Worm (Caenorhabditis elegans) whole organism, dauer: Measurements from ENCODE around the gene hpo-34.

ENCODE experiments used
- unc-62 ChIP-seq: sonication (generic microtip); optimal IDR thresholded peaks from 2 replicates; lab custom pipeline; 2017; ENCODE audit warnings: missing biosample characterization, missing genetic modification reagents, missing genetic modification characterization

hpo-34 gene

ce11 chrX:11537240-11537764, 18.4 kb upstream of the hpo-34 start, which contains the start of gene gcp-2.2:
Gene gcp-2.2, plus strand, starts transcription at chrX:11537714.
- no peak for TF ChIP-seq unc-62

ce11 chrX:11536408-11536807, 17.5 kb upstream of the hpo-34 start, which contains the start of gene C35C5.9:
Gene C35C5.9, plus strand, starts transcription at chrX:11536568.
- TF ChIP-seq unc-62 = no peak

DNA sequence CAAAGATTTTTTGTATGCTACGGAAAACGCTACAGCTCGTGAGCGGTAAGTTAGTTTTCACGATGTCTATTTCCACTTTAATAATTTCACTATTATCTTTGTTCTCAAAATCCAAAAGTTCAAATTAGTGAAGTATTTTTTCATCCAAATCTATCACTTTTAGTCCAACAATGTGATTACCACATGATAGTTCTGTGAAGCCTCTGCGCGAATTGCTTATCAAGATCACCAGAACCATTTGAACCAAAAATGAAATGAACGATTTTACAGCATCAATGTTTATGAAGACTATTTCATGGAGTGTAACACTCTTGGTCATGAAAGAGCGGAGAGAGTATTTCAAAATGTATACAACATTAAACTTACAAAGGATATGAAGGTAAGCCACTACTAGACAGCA, 15.6 kb upstream of the hpo-34 start:
- TF ChIP-seq unc-62 = no peak

- TF ChIP-seq unc-62 = no peak
These were observed 14.7 kb upstream of the hpo-34 start, which contains the start of gene C35C5.8 for ce11 chrX:11533543-11534003. Gene C35C5.8, plus strand, starts transcription at chrX:11533593.

DNA sequence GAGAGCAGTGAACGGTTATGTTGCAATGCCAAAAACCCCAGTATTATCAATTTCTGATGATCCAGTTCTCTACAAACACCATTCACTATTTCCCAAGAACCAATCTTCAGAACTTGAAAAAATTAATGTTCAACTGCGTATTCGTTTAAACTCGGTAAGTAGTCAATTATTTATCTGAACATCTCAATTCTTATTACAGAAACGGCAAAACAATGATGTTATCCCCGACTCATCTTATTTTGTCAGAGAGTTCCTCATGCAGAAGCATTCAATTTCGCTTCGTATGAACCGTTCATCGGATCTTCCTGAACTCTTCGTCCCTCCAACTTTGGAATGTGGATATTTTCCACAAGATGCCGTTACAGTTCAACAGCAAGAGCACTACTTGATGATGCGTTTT, 4.8 kb upstream of the hpo-34 start:
- no peak for TF ChIP-seq unc-62

DNA sequence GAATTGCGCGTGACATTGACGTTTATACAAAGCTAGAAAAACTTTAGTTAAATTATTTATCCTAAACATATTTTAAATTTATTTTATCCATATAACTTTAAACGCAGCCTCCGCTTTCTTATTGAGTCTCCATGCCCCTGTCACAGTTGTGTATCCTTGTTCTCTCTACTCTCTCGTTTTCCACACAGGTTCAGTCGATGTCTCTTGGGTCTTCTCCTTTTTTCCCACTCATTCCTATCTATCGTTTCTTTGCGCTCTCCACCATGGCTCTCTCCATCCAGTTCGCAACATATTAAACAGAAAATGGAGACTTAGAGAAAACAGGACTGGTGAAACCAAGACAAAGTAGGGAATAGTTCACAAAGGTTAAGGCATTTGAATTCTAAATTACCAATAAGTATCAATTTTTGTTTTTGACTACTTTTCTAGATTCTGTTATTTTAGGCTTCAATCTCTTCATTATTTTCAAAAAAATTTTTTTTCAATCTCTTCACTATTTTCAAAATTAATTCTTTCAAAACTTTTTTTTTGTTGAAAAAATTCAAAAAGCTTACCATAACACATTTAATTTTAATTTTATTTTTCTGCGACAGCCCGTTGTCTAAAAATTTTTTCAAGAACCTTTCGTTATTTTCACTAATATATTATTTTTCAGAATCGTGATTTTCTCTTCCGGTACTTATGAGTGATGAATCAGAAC, 3.3 kb upstream of the hpo-34 start, which contains the start of gene sdc-2:
Gene sdc-2, plus strand, starts transcription at position 650 of the 700 bp plus-strand sequence.
- TF ChIP-seq unc-62 = no peak

DNA sequence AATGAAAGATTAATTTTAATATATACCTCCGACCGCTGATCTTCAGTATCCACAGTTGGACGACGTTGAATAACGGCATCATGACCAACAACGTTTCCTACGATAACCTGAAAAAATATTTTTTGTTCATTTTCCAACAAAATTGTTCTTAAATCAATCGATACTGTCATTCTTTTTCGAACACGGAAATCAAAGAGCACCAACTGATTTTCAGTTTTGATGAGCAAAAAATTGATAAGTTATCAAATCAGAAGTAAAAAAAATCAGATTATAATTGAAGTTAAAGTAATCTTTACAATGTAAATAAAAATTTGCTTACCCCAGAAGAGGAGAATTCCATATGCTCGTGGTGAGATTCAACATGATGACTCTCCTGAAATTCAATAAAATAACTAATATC, 451 bp downstream of the hpo-34 start:
- TF ChIP-seq unc-62 = no peak

DNA sequence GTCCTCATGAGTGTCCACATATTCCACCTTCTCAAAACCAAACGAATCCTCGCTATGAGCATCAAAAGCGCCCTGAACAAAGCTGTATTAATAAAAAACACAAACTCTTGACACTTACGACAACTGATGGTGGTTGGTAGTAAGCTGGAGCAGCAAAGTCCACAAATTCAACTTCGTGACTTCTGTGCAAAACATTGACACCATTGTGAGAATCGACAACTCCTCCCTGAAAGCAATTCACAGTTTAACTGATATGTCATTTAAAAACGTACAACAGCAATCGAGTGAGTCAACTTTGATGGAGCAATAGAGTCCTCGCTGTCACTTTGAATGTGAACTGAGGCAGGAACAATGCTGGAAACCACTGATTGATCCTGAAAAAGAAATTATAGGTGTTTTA, 1.4 kb downstream of the hpo-34 start:
- TF ChIP-seq unc-62 = no peak

ce11 chrX:11515381-11515780, 3.5 kb downstream of the hpo-34 start:
- no peak for TF ChIP-seq unc-62

- TF ChIP-seq unc-62 = no peak
These were observed 7.6 kb downstream of the hpo-34 start, which contains the start of gene ccdc-149 for ce11 chrX:11511231-11511630. Gene ccdc-149, minus strand, starts transcription at chrX:11511451.

DNA sequence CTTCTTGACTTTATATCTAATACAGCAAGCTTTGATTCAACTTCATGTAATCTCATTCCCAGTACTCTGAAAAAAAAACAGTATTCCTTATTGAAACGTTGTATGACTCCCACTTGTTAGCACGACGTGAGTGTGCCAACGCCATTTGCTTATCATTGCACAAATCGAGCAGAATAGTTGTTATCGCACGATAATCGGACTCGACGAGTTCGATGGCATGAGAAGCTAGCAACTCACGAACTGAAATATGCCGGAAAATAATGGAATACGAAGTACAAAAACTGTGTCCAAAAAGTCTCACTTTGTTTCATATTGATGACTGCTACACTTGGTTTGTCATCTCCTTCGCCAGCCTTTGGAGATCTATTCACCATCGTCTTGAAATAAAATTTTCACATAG, 9.3 kb downstream of the hpo-34 start:
- TF ChIP-seq unc-62 = no peak

ce11 chrX:11507836-11508235, 11.0 kb downstream of the hpo-34 start:
- TF ChIP-seq unc-62 = no peak

DNA sequence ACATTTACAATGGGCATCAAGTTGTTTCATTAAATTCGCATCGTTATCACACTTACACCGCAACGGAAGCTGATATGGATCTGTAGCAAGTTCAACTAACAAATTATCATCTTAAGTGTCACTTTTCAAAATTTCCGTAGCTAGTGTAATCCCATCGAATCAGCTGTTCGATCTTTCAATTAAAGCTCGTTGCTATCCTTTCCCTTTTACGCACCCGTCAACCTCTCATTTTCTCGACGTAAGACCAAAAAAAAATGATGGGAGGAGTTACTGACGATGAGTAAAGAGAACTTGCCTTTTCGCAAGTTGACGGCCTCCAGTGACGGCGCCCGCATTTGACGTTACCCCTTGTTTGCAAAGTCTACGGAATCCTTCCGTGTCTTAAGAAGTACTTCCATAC, 16.9 kb downstream of the hpo-34 start, which contains the start of gene F29G6.1:
Gene F29G6.1, plus strand, starts transcription at position 301 of the 400 bp plus-strand sequence.
- no peak for TF ChIP-seq unc-62

ce11 chrX:11500589-11500988, 18.3 kb downstream of the hpo-34 start:
- TF ChIP-seq unc-62 = no peak

- no peak for TF ChIP-seq unc-62
These were observed 19.1 kb downstream of the hpo-34 start, which contains the start of gene T25C12.3 for ce11 chrX:11499738-11500137. Gene T25C12.3, minus strand, starts transcription at chrX:11499999.

ce11 chrX:11498871-11499270, 20.0 kb downstream of the hpo-34 start:
- no peak for TF ChIP-seq unc-62

- TF ChIP-seq unc-62 = no peak
These were observed 27.0 kb downstream of the hpo-34 start for ce11 chrX:11491835-11492234.

DNA sequence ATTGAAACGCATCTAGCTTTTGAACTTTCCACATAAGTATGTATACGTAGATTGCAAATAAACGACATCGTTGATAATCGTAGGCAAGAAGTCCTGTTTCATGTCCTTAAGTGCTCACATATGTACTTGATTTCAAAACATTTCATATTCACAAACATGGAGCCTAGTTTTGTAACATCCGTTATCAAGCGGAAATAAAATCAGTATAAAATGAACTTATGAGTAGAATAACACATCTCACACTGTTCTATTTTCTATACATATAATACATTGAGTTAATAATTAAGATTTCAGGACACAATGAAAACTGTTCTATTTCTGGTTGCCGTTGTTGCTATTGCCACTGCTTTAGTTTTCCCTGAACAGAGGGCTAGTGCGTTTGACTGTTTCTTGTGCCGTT, 29.0 kb downstream of the hpo-34 start, which contains the start of gene spp-21:
Gene spp-21, plus strand, starts transcription at position 301 of the 400 bp plus-strand sequence.
- no peak for TF ChIP-seq unc-62
